Fruit fly (Drosophila melanogaster) whole organism, embryonic: Measurements from ENCODE around the gene Cpr73D.
A peak's percentile ranks its signal among the peaks of the same experiment; 100 is the strongest.

Source experiments
- CG11560 ChIP-seq: fragments of 200-800 bp; sonication (Bioruptor generic); IDR thresholded peaks from 3 replicates; pipeline ENCODE4 v1.3.6; 2022; ENCODE audit warnings: missing biosample characterization, missing genetic modification characterization
- CG12744 ChIP-seq: fragments of 200-800 bp; sonication (Bioruptor generic); optimal IDR thresholded peaks from 2 replicates; lab custom pipeline; 2016; ENCODE audit warnings: missing biosample characterization, missing genetic modification characterization
- CG13624 ChIP-seq: fragments of 200-800 bp; sonication (Bioruptor generic); optimal IDR thresholded peaks from 2 replicates; lab custom pipeline; 2016; ENCODE audit warnings: missing biosample characterization, missing genetic modification characterization
- CG14014 ChIP-seq: fragments of 200-800 bp; sonication (Bioruptor generic); IDR thresholded peaks from 2 replicates; pipeline ENCODE4 v1.3.6; 2022; ENCODE audit warnings: missing biosample characterization, missing genetic modification characterization
- CG1603 ChIP-seq: fragments of 200-800 bp; sonication (Bioruptor generic); optimal IDR thresholded peaks from 2 replicates; lab custom pipeline; 2019; ENCODE audit warnings: missing biosample characterization, mild to moderate bottlenecking, missing genetic modification characterization, moderate library complexity
- CG17328 ChIP-seq: fragments of 200-800 bp; sonication (Bioruptor generic); IDR thresholded peaks from 2 replicates; pipeline ENCODE4 v1.3.6; 2022; ENCODE audit warnings: missing biosample characterization, missing genetic modification characterization
- CG1792 ChIP-seq: fragments of 200-800 bp; sonication (Bioruptor generic); optimal IDR thresholded peaks from 2 replicates; lab custom pipeline; 2016; ENCODE audit warnings: missing biosample characterization, missing genetic modification characterization
- CG18619 ChIP-seq: fragments of 200-800 bp; sonication (Bioruptor generic); optimal IDR thresholded peaks from 3 replicates; lab custom pipeline; 2017; ENCODE audit warnings: missing biosample characterization, mild to moderate bottlenecking, missing genetic modification characterization
- CG18764 ChIP-seq: fragments of 200-800 bp; sonication (Bioruptor generic); optimal IDR thresholded peaks from 3 replicates; lab custom pipeline; 2016; ENCODE audit warnings: missing biosample characterization, missing genetic modification characterization
- CG2875 ChIP-seq: fragments of 200-800 bp; sonication (Bioruptor generic); optimal IDR thresholded peaks from 2 replicates; lab custom pipeline; 2017; ENCODE audit warnings: missing biosample characterization, mild to moderate bottlenecking, missing genetic modification characterization, missing genetic modification reagents
- CG3163 ChIP-seq: fragments of 200-800 bp; sonication (Bioruptor generic); optimal IDR thresholded peaks from 3 replicates; lab custom pipeline; 2016; ENCODE audit warnings: missing biosample characterization, missing genetic modification characterization
- CG33557 ChIP-seq: fragments of 200-800 bp; sonication (Bioruptor generic); optimal IDR thresholded peaks from 2 replicates; lab custom pipeline; 2019; ENCODE audit warnings: missing biosample characterization, mild to moderate bottlenecking, missing genetic modification characterization, moderate library complexity
- CG4404 ChIP-seq: fragments of 200-800 bp; sonication (Bioruptor generic); IDR thresholded peaks from 2 replicates; pipeline ENCODE4 v1.3.6; 2022; ENCODE audit warnings: missing biosample characterization, missing genetic modification characterization
- CG5180 ChIP-seq: fragments of 200-800 bp; sonication (Bioruptor generic); optimal IDR thresholded peaks from 3 replicates; lab custom pipeline; 2017; ENCODE audit warnings: missing biosample characterization, missing genetic modification characterization, mild to moderate bottlenecking, moderate library complexity, missing genetic modification reagents
- CG5245 ChIP-seq: fragments of 200-800 bp; sonication (Bioruptor generic); optimal IDR thresholded peaks from 3 replicates; lab custom pipeline; 2016; ENCODE audit warnings: missing biosample characterization, missing genetic modification characterization
- CG6813 ChIP-seq: fragments of 200-800 bp; sonication (Bioruptor generic); optimal IDR thresholded peaks from 2 replicates; lab custom pipeline; 2017; ENCODE audit warnings: missing biosample characterization, missing genetic modification characterization, mild to moderate bottlenecking, moderate library complexity, missing genetic modification reagents
- CG8290 ChIP-seq, 3 experiments: fragments of 200-800 bp; sonication (Bioruptor generic); optimal IDR thresholded peaks; 2 replicates each; lab custom pipeline; 2016 to 2019; ENCODE audit warnings: missing biosample characterization in 3 of 3, missing genetic modification characterization in 3 of 3, mild to moderate bottlenecking in 2 of 3, moderate library complexity in 1 of 3
- CG9437 ChIP-seq: fragments of 200-800 bp; sonication (Bioruptor generic); optimal IDR thresholded peaks from 2 replicates; lab custom pipeline; 2018; ENCODE audit warnings: missing biosample characterization, mild to moderate bottlenecking, missing genetic modification characterization
- Fer1 ChIP-seq: fragments of 200-800 bp; sonication (Bioruptor generic); optimal IDR thresholded peaks from 2 replicates; lab custom pipeline; 2017; ENCODE audit warnings: missing biosample characterization, mild to moderate bottlenecking, missing genetic modification characterization
- H15 ChIP-seq: fragments of 200-800 bp; sonication (Bioruptor generic); IDR thresholded peaks from 3 replicates; pipeline ENCODE4 v1.3.6; 2022; ENCODE audit warnings: missing biosample characterization, missing genetic modification characterization
- HLH3B ChIP-seq: fragments of 200-800 bp; sonication (Bioruptor generic); IDR thresholded peaks from 2 replicates; pipeline ENCODE4 v1.3.6; 2022; ENCODE audit warnings: missing biosample characterization, missing genetic modification characterization
- Meics ChIP-seq: fragments of 200-800 bp; sonication (Bioruptor generic); optimal IDR thresholded peaks from 2 replicates; lab custom pipeline; 2017; ENCODE audit warnings: missing biosample characterization, mild to moderate bottlenecking, missing genetic modification characterization
- Optix ChIP-seq: fragments of 200-800 bp; sonication (Bioruptor generic); IDR thresholded peaks from 3 replicates; pipeline ENCODE4 v1.3.6; 2022; ENCODE audit warnings: missing biosample characterization, missing genetic modification characterization
- Ptx1 ChIP-seq: fragments of 200-800 bp; sonication (Bioruptor generic); IDR thresholded peaks from 2 replicates; pipeline ENCODE4 v1.3.6; 2022; ENCODE audit warnings: missing biosample characterization, missing genetic modification characterization
- Scr ChIP-seq: fragments of 200-800 bp; sonication (Bioruptor generic); IDR thresholded peaks from 2 replicates; pipeline ENCODE4 v1.3.6; 2022; ENCODE audit warnings: missing biosample characterization, missing genetic modification characterization; ENCODE audit not compliant: partially characterized antibody
- Ssrp ChIP-seq: fragments of 200-800 bp; sonication (Bioruptor generic); optimal IDR thresholded peaks from 2 replicates; lab custom pipeline; 2018; ENCODE audit warnings: missing biosample characterization, mild to moderate bottlenecking, missing genetic modification characterization, moderate library complexity
- Xbp1 ChIP-seq: fragments of 200-800 bp; sonication (Bioruptor generic); optimal IDR thresholded peaks from 3 replicates; lab custom pipeline; 2016; ENCODE audit warnings: missing biosample characterization, mild to moderate bottlenecking, missing genetic modification characterization
- cas ChIP-seq: fragments of 200-800 bp; sonication (Bioruptor generic); IDR thresholded peaks from 2 replicates; pipeline ENCODE4 v1.3.6; 2022; ENCODE audit warnings: missing biosample characterization, missing genetic modification characterization
- ci ChIP-seq: fragments of 200-800 bp; sonication (Bioruptor generic); IDR thresholded peaks from 3 replicates; pipeline ENCODE4 v1.3.6; 2022; ENCODE audit warnings: missing biosample characterization, missing genetic modification characterization
- croc ChIP-seq: fragments of 200-800 bp; sonication (Bioruptor generic); conservative IDR thresholded peaks from 3 replicates; pipeline ENCODE4 v1.3.6; 2022; ENCODE audit warnings: missing biosample characterization, missing genetic modification characterization
- cwo ChIP-seq: fragments of 200-800 bp; sonication (Bioruptor generic); optimal IDR thresholded peaks from 3 replicates; lab custom pipeline; 2017; ENCODE audit warnings: missing biosample characterization, missing genetic modification characterization, mild to moderate bottlenecking, moderate library complexity, missing genetic modification reagents
- danr ChIP-seq: fragments of 200-800 bp; sonication (Bioruptor generic); IDR thresholded peaks from 2 replicates; pipeline ENCODE4 v1.3.6; 2022; ENCODE audit warnings: missing biosample characterization, missing genetic modification characterization
- dmrt99B ChIP-seq: fragments of 200-800 bp; sonication (Bioruptor generic); optimal IDR thresholded peaks from 2 replicates; lab custom pipeline; 2018; ENCODE audit warnings: missing biosample characterization, mild to moderate bottlenecking, missing genetic modification characterization, moderate library complexity
- esg ChIP-seq: fragments of 200-800 bp; sonication (Bioruptor generic); conservative IDR thresholded peaks from 2 replicates; pipeline ENCODE4 v1.3.6; 2022; ENCODE audit warnings: missing biosample characterization, missing genetic modification characterization
- ewg ChIP-seq: fragments of 200-800 bp; sonication (Bioruptor generic); optimal IDR thresholded peaks from 3 replicates; lab custom pipeline; 2017; ENCODE audit warnings: mild to moderate bottlenecking, missing biosample characterization, missing genetic modification reagents, missing genetic modification characterization
- eyg ChIP-seq: fragments of 200-800 bp; sonication (Bioruptor generic); optimal IDR thresholded peaks from 3 replicates; lab custom pipeline; 2016; ENCODE audit warnings: missing biosample characterization, missing genetic modification characterization
- fd64A ChIP-seq: fragments of 200-800 bp; sonication (Bioruptor generic); optimal IDR thresholded peaks from 3 replicates; lab custom pipeline; 2018; ENCODE audit warnings: missing biosample characterization, mild to moderate bottlenecking, missing genetic modification characterization
- kah ChIP-seq: fragments of 200-800 bp; sonication (Bioruptor generic); optimal IDR thresholded peaks from 2 replicates; lab custom pipeline; 2018; ENCODE audit warnings: missing biosample characterization, mild to moderate bottlenecking, missing genetic modification characterization
- klu ChIP-seq: fragments of 200-800 bp; sonication (Bioruptor generic); IDR thresholded peaks from 2 replicates; pipeline ENCODE4 v1.3.6; 2022; ENCODE audit warnings: missing biosample characterization, missing genetic modification characterization
- lab ChIP-seq: fragments of 200-800 bp; sonication (Bioruptor generic); optimal IDR thresholded peaks from 3 replicates; lab custom pipeline; 2017; ENCODE audit warnings: missing biosample characterization, missing genetic modification characterization, mild to moderate bottlenecking, moderate library complexity, missing genetic modification reagents
- lola ChIP-seq, 3 experiments: fragments of >200 bp in 2 of 3; fragments of 200-800 bp in 1 of 3; sonication (Bioruptor generic) in 1 of 3; optimal IDR thresholded peaks; 2 replicates each; lab custom pipeline; 2017 to 2019; ENCODE audit warnings: missing biosample characterization in 3 of 3, missing genetic modification characterization in 3 of 3, mild to moderate bottlenecking in 1 of 3, moderate library complexity in 1 of 3
- pum ChIP-seq: fragments of 200-800 bp; sonication (Bioruptor generic); optimal IDR thresholded peaks from 2 replicates; lab custom pipeline; 2016; ENCODE audit warnings: missing biosample characterization, missing genetic modification characterization
- sisA ChIP-seq: fragments of 200-800 bp; sonication (Bioruptor generic); IDR thresholded peaks from 2 replicates; pipeline ENCODE4 v1.3.6; 2022; ENCODE audit warnings: missing biosample characterization, missing genetic modification characterization
- sna ChIP-seq: fragments of 200-800 bp; sonication (Bioruptor generic); IDR thresholded peaks from 2 replicates; pipeline ENCODE4 v1.3.6; 2022; ENCODE audit warnings: missing biosample characterization, missing genetic modification characterization; ENCODE audit not compliant: partially characterized antibody
- stc ChIP-seq: fragments of 200-800 bp; sonication (Bioruptor generic); IDR thresholded peaks from 2 replicates; pipeline ENCODE4 v1.3.6; 2022; ENCODE audit warnings: missing biosample characterization, missing genetic modification characterization
- tio ChIP-seq: fragments of 200-800 bp; sonication (Bioruptor generic); optimal IDR thresholded peaks from 2 replicates; lab custom pipeline; 2017; ENCODE audit warnings: missing biosample characterization, missing genetic modification characterization, inconsistent platforms
- tll ChIP-seq, 2 experiments: fragments of 200-800 bp in 1 of 2; fragments of >200 bp in 1 of 2; sonication (Bioruptor generic) in 1 of 2; optimal IDR thresholded peaks; 2 replicates each; lab custom pipeline; 2017 to 2019; ENCODE audit warnings: missing biosample characterization in 2 of 2, missing genetic modification characterization in 2 of 2, mild to moderate bottlenecking in 1 of 2, moderate library complexity in 1 of 2
- tx ChIP-seq: fragments of 200-800 bp; sonication (Bioruptor generic); optimal IDR thresholded peaks from 2 replicates; lab custom pipeline; 2016; ENCODE audit warnings: missing biosample characterization, missing genetic modification characterization
- usp ChIP-seq: fragments of >200 bp; optimal IDR thresholded peaks from 2 replicates; lab custom pipeline; 2017; ENCODE audit warnings: missing biosample characterization, missing genetic modification characterization

Cpr73D gene

dm6 chr3L:17004765-17005414, 47.4 kb upstream of the Cpr73D start (continued):
- no peak for TF ChIP-seq Fer1
- no peak for TF ChIP-seq lola (GFP tag; optimal IDR thresholded peaks at IDR 0.05; lab: Kevin White, UChicago)
- no peak for TF ChIP-seq fd64A
- TF ChIP-seq Xbp1 (GFP tag; lab: Kevin White, UChicago) = no peak
- TF ChIP-seq CG9437 = no peak
- TF ChIP-seq cwo (GFP tag; lab: Kevin White, UChicago) = no peak
- no peak for TF ChIP-seq cas
- no peak for TF ChIP-seq H15 (GFP tag; lab: Robert Waterston, UW)
- TF ChIP-seq CG5180 (GFP tag; lab: Kevin White, UChicago) = no peak
- TF ChIP-seq CG6813 (GFP tag; lab: Kevin White, UChicago) = no peak
- peak; percentile 30 for TF ChIP-seq CG2875 (GFP tag; lab: Kevin White, UChicago)
- no peak for TF ChIP-seq eyg (GFP tag; lab: Kevin White, UChicago)
- peak; percentile 23; the same call in 1 of the 2 replicates for TF ChIP-seq CG4404 (GFP tag; lab: Robert Waterston, UW)
- TF ChIP-seq tio = no peak
- TF ChIP-seq CG5245 (GFP tag; lab: Kevin White, UChicago) = no peak
- no peak for TF ChIP-seq CG1603
- TF ChIP-seq CG33557 (GFP tag; lab: Kevin White, UChicago) = peak; percentile 20
- TF ChIP-seq usp (GFP tag; lab: Kevin White, UChicago) = no peak
- TF ChIP-seq CG13624 (GFP tag; lab: Kevin White, UChicago) = no peak
- TF ChIP-seq CG3163 (GFP tag; lab: Kevin White, UChicago) = no peak
- peak; percentile 6; the same call in 1 of the 3 replicates for TF ChIP-seq CG11560 (tag; lab: Robert Waterston, UW)
- no peak for TF ChIP-seq Scr (GFP tag; lab: Robert Waterston, UW)
- TF ChIP-seq CG1792 (GFP tag; lab: Kevin White, UChicago) = no peak
- no peak for TF ChIP-seq Ssrp (tag; lab: Kevin White, UChicago)
- TF ChIP-seq croc (GFP tag; lab: Robert Waterston, UW) = no peak
- no peak for TF ChIP-seq stc (GFP tag; lab: Robert Waterston, UW)
- 0 out of 2 replicates have a peak, but pooled peaks have one; percentile 9 for TF ChIP-seq esg
- 0 out of 2 replicates have a peak, but pooled peaks have one; percentile 23 for TF ChIP-seq CG17328 (GFP tag; lab: Robert Waterston, UW)
- 0 out of 2 replicates have a peak, but pooled peaks have one; percentile 6 for TF ChIP-seq klu (GFP tag; lab: Robert Waterston, UW)
- no peak for TF ChIP-seq CG18619 (GFP tag; lab: Kevin White, UChicago)
- no peak for TF ChIP-seq ewg
- no peak for TF ChIP-seq dmrt99B
- TF ChIP-seq ci (GFP tag; lab: Robert Waterston, UW) = 0 out of 3 replicates have a peak, but pooled peaks have one; percentile 26
- no peak for TF ChIP-seq HLH3B (GFP tag; lab: Robert Waterston, UW)
- no peak for TF ChIP-seq Optix (GFP tag; lab: Robert Waterston, UW)
- peak; percentile 19 for TF ChIP-seq lab (GFP tag; lab: Kevin White, UChicago)
- no peak for TF ChIP-seq pum (GFP tag; lab: Kevin White, UChicago)
- peak; percentile 45 for TF ChIP-seq Ptx1 (GFP tag; lab: Robert Waterston, UW)
- no peak for TF ChIP-seq CG8290 (GFP tag; optimal IDR thresholded peaks at IDR 0.05; lab: Kevin White, UChicago)
- peak in 1 of 2 experiments; percentile 13 for TF ChIP-seq CG8290 (tag; optimal IDR thresholded peaks at IDR 0.05; lab: Kevin White, UChicago)
- TF ChIP-seq CG18764 = no peak
- peak; percentile 29 for TF ChIP-seq CG14014 (GFP tag; lab: Robert Waterston, UW)
- TF ChIP-seq sisA (GFP tag; lab: Robert Waterston, UW) = peak; percentile 33; the same call in 1 of the 2 replicates
- peak in 1 of 2 experiments; percentile 3 for TF ChIP-seq tll (GFP tag; optimal IDR thresholded peaks at IDR 0.05; lab: Kevin White, UChicago)
- TF ChIP-seq kah = no peak
- no peak for TF ChIP-seq tx (GFP tag; lab: Kevin White, UChicago)
- no peak for TF ChIP-seq CG12744 (GFP tag; lab: Kevin White, UChicago)
- TF ChIP-seq Meics (GFP tag; lab: Kevin White, UChicago) = no peak
- no peak for TF ChIP-seq sna
- TF ChIP-seq danr = no peak
